Fruit fly (Drosophila melanogaster) whole organism, prepupa: ENCODE data around the gene CG43133.

ENCODE experiments used
- Gug ChIP-seq: fragments of 200-800 bp; sonication (Bioruptor generic); IDR thresholded peaks from 2 replicates; pipeline ENCODE4 v1.3.6; 2022; ENCODE audit warnings: missing biosample characterization, missing genetic modification characterization
- Hr39 ChIP-seq: fragments of 200-800 bp; sonication (Bioruptor generic); optimal IDR thresholded peaks from 2 replicates; lab custom pipeline; 2016; ENCODE audit warnings: missing biosample characterization, missing genetic modification characterization
- Smox ChIP-seq: fragments of 200-800 bp; sonication (Bioruptor generic); optimal IDR thresholded peaks from 3 replicates; lab custom pipeline; 2016; ENCODE audit warnings: missing biosample characterization, missing genetic modification characterization
- cyc ChIP-seq: fragments of 200-800 bp; sonication (Bioruptor generic); optimal IDR thresholded peaks from 3 replicates; lab custom pipeline; 2016; ENCODE audit warnings: missing biosample characterization, missing genetic modification characterization
- eg ChIP-seq: fragments of 200-800 bp; sonication (Bioruptor generic); IDR thresholded peaks from 3 replicates; pipeline ENCODE4 v1.3.6; 2022; ENCODE audit warnings: missing biosample characterization, missing genetic modification characterization
- svp ChIP-seq: fragments of 200-800 bp; sonication (Bioruptor generic); peaks from one replicate; lab custom pipeline; 2016; ENCODE audit warnings: missing biosample characterization, missing genetic modification characterization

dm6 chrX:18151323-18151722, 21.3 kb upstream of the CG43133 start:
- TF ChIP-seq Hr39 (GFP tag; lab: Kevin White, UChicago), result no peak
- TF ChIP-seq Gug, result no peak
- TF ChIP-seq svp, result no peak
- TF ChIP-seq eg (GFP tag; lab: Robert Waterston, UW), result no peak
- TF ChIP-seq cyc (GFP tag; lab: Kevin White, UChicago), result no peak
- no peak for TF ChIP-seq Smox (GFP tag; lab: Kevin White, UChicago)
